Worm (Caenorhabditis elegans) whole organism, midembryonic: Measurements from ENCODE around the gene F34D6.1.

ENCODE experiments used
- T22C8.4 ChIP-seq: fragments of 200-800 bp; sonication (Bioruptor generic); IDR thresholded peaks from 2 replicates; pipeline ENCODE4 v1.3.6; 2022; ENCODE audit warnings: missing genetic modification characterization, missing compliant biosample characterization
- cog-1 ChIP-seq: sonication (generic microtip); optimal IDR thresholded peaks from 2 replicates; lab custom pipeline; 2016; ENCODE audit warnings: missing genetic modification characterization, missing compliant biosample characterization
- flt-1 ChIP-seq: fragments of 200-800 bp; sonication (Bioruptor generic); IDR thresholded peaks from 2 replicates; pipeline ENCODE4 v1.3.6; 2022; ENCODE audit warnings: missing genetic modification characterization, missing compliant biosample characterization
- klf-2 ChIP-seq: fragments of 200-800 bp; sonication (Bioruptor generic); conservative IDR thresholded peaks from 2 replicates; pipeline ENCODE4 v1.3.6; 2022; ENCODE audit warnings: missing genetic modification reagents, missing genetic modification characterization, missing compliant biosample characterization
- med-1 ChIP-seq: sonication (generic microtip); optimal IDR thresholded peaks from 2 replicates; lab custom pipeline; 2017; ENCODE audit warnings: missing genetic modification characterization, mild to moderate bottlenecking, missing compliant biosample characterization, antibody characterized with exemption, missing genetic modification reagents; ENCODE audit not compliant: insufficient read depth
- ref-1 ChIP-seq: fragments of 200-800 bp; sonication (Bioruptor generic); conservative IDR thresholded peaks from 2 replicates; pipeline ENCODE4 v1.3.6; 2022; ENCODE audit warnings: missing genetic modification reagents, missing genetic modification characterization, missing compliant biosample characterization
- tab-1 ChIP-seq: fragments of 200-800 bp; sonication (Bioruptor generic); IDR thresholded peaks from 2 replicates; pipeline ENCODE4 v1.3.6; 2022; ENCODE audit warnings: missing genetic modification characterization, missing compliant biosample characterization
- ztf-23 ChIP-seq: fragments of 200-800 bp; sonication (Bioruptor generic); IDR thresholded peaks from 2 replicates; pipeline ENCODE4 v1.3.6; 2022; ENCODE audit warnings: missing genetic modification reagents, missing genetic modification characterization, missing compliant biosample characterization
- ztf-29 ChIP-seq: fragments of 200-800 bp; sonication (Bioruptor generic); IDR thresholded peaks from 2 replicates; pipeline ENCODE4 v1.3.6; 2022; ENCODE audit warnings: missing genetic modification reagents, missing genetic modification characterization, missing compliant biosample characterization

F34D6.1 gene

ce11 chrII:2681118-2681517, at the start of gene F34D6.1:
Gene F34D6.1 (minus strand): TSS chrII:2681218.
- no peak for TF ChIP-seq T22C8.4 (GFP tag; lab: Robert Waterston, UW)
- no peak for TF ChIP-seq klf-2 (GFP tag; lab: Robert Waterston, UW)
- TF ChIP-seq ztf-29 (GFP tag; lab: Robert Waterston, UW), result no peak
- no peak for TF ChIP-seq flt-1
- no peak for TF ChIP-seq tab-1
- no peak for TF ChIP-seq med-1 (GFP tag; lab: Kevin White, UChicago)
- no peak for TF ChIP-seq cog-1
- no peak for TF ChIP-seq ztf-23

- TF ChIP-seq ref-1 (GFP tag; lab: Robert Waterston, UW) (no peak), ztf-23 (no peak), med-1 (GFP tag; lab: Kevin White, UChicago) (no peak), flt-1 (no peak), T22C8.4 (GFP tag; lab: Robert Waterston, UW) (no peak), klf-2 (GFP tag; lab: Robert Waterston, UW) (no peak), ztf-29 (GFP tag; lab: Robert Waterston, UW) (no peak), cog-1 (no peak), tab-1 (no peak)
Observed at ce11 chrII:2730647-2731046, 49.6 kb upstream of the F34D6.1 start.

- TF ChIP-seq med-1 (GFP tag; lab: Kevin White, UChicago), result no peak
- TF ChIP-seq ref-1 (GFP tag; lab: Robert Waterston, UW), result no peak
- no peak for TF ChIP-seq klf-2 (GFP tag; lab: Robert Waterston, UW)
- TF ChIP-seq ztf-23, result no peak
- TF ChIP-seq T22C8.4 (GFP tag; lab: Robert Waterston, UW), result no peak
- TF ChIP-seq ztf-29 (GFP tag; lab: Robert Waterston, UW), result no peak
- no peak for TF ChIP-seq cog-1
- TF ChIP-seq flt-1, result no peak
- TF ChIP-seq tab-1, result no peak
Observed at ce11 chrII:2726774-2727173, 45.8 kb upstream of the F34D6.1 start.

ce11 chrII:2725561-2725960, 44.5 kb upstream of the F34D6.1 start, which contains the start of the genes T05A8.11 and nep-2:
Gene T05A8.11 (minus strand): TSS chrII:2725661.
Gene nep-2 (minus strand): TSS chrII:2725752.
- TF ChIP-seq tab-1 (no peak), cog-1 (no peak), ztf-23 (no peak), klf-2 (GFP tag; lab: Robert Waterston, UW) (no peak), flt-1 (no peak), T22C8.4 (GFP tag; lab: Robert Waterston, UW) (no peak), ref-1 (GFP tag; lab: Robert Waterston, UW) (no peak), ztf-29 (GFP tag; lab: Robert Waterston, UW) (no peak), med-1 (GFP tag; lab: Kevin White, UChicago) (no peak)

- TF ChIP-seq ref-1 (GFP tag; lab: Robert Waterston, UW), result no peak
- TF ChIP-seq flt-1, result no peak
- no peak for TF ChIP-seq ztf-23
- no peak for TF ChIP-seq med-1 (GFP tag; lab: Kevin White, UChicago)
- no peak for TF ChIP-seq klf-2 (GFP tag; lab: Robert Waterston, UW)
- TF ChIP-seq T22C8.4 (GFP tag; lab: Robert Waterston, UW), result no peak
- TF ChIP-seq ztf-29 (GFP tag; lab: Robert Waterston, UW), result no peak
- no peak for TF ChIP-seq tab-1
- no peak for TF ChIP-seq cog-1
Observed at ce11 chrII:2721992-2722391, 41.0 kb upstream of the F34D6.1 start.

- TF ChIP-seq klf-2 (GFP tag; lab: Robert Waterston, UW), result no peak
Observed at ce11 chrII:2719212-2719611, 38.2 kb upstream of the F34D6.1 start.

- TF ChIP-seq ztf-29 (GFP tag; lab: Robert Waterston, UW) (no peak), cog-1 (no peak), klf-2 (GFP tag; lab: Robert Waterston, UW) (no peak), tab-1 (no peak), med-1 (GFP tag; lab: Kevin White, UChicago) (no peak), ref-1 (GFP tag; lab: Robert Waterston, UW) (no peak), flt-1 (no peak), ztf-23 (no peak), T22C8.4 (GFP tag; lab: Robert Waterston, UW) (no peak)
Observed at ce11 chrII:2717335-2717734, 36.3 kb upstream of the F34D6.1 start, which contains the start of gene T05A8.3. Gene T05A8.3 (minus strand): TSS chrII:2717435.

- no peak for TF ChIP-seq tab-1
- TF ChIP-seq ztf-23, result no peak
- TF ChIP-seq cog-1, result no peak
- TF ChIP-seq T22C8.4 (GFP tag; lab: Robert Waterston, UW), result no peak
- TF ChIP-seq klf-2 (GFP tag; lab: Robert Waterston, UW), result no peak
- TF ChIP-seq flt-1, result no peak
- TF ChIP-seq ztf-29 (GFP tag; lab: Robert Waterston, UW), result no peak
Observed at ce11 chrII:2710919-2711318, 29.9 kb upstream of the F34D6.1 start, which contains the start of gene T05A8.2. Gene T05A8.2 (minus strand): TSS chrII:2711019.

ce11 chrII:2709942-2710341, 28.9 kb upstream of the F34D6.1 start, which contains the start of gene T05A8.1:
Gene T05A8.1 (minus strand): TSS chrII:2710042.
- TF ChIP-seq tab-1 (no peak), med-1 (GFP tag; lab: Kevin White, UChicago) (no peak), ref-1 (GFP tag; lab: Robert Waterston, UW) (no peak), ztf-29 (GFP tag; lab: Robert Waterston, UW) (no peak), cog-1 (no peak), klf-2 (GFP tag; lab: Robert Waterston, UW) (no peak), ztf-23 (no peak), flt-1 (no peak), T22C8.4 (GFP tag; lab: Robert Waterston, UW) (no peak)

- no peak for TF ChIP-seq cog-1
Observed at ce11 chrII:2707872-2708271, 26.9 kb upstream of the F34D6.1 start, which contains the start of gene Y47G7B.2. Gene Y47G7B.2 (minus strand): TSS chrII:2708014.

ce11 chrII:2705200-2705599, 24.2 kb upstream of the F34D6.1 start, which contains the start of gene srh-128:
Gene srh-128 (minus strand): TSS chrII:2705300.
- TF ChIP-seq ztf-29 (GFP tag; lab: Robert Waterston, UW) (no peak), klf-2 (GFP tag; lab: Robert Waterston, UW) (no peak), T22C8.4 (GFP tag; lab: Robert Waterston, UW) (no peak), ztf-23 (no peak), ref-1 (GFP tag; lab: Robert Waterston, UW) (no peak), cog-1 (no peak), flt-1 (no peak)
